Worm (Caenorhabditis elegans) whole organism, L1 larva: ENCODE results near the gene rpt-2.

Experiments used
- C04F5.9 ChIP-seq: sonication (generic microtip); optimal IDR thresholded peaks from 2 replicates; lab custom pipeline; 2016; ENCODE audit warnings: missing genetic modification characterization, missing compliant biosample characterization
- blmp-1 ChIP-seq: fragments of 150-350 bp; optimal IDR thresholded peaks from 2 replicates; lab custom pipeline; 2014; ENCODE audit warnings: missing biosample characterization, missing genetic modification characterization
- ceh-82 ChIP-seq, 3 experiments: fragments of 150-350 bp in 1 of 3; sonication (generic microtip) in 2 of 3; optimal IDR thresholded peaks; 2 replicates each; lab custom pipeline; 2014 to 2017; ENCODE audit warnings: missing biosample characterization in 3 of 3, missing genetic modification characterization in 3 of 3
- ces-1 ChIP-seq: fragments of 150-350 bp; optimal IDR thresholded peaks from 2 replicates; lab custom pipeline; 2014; ENCODE audit warnings: missing biosample characterization, missing genetic modification reagents, missing genetic modification characterization
- lin-39 ChIP-seq: fragments of 150-350 bp; optimal IDR thresholded peaks from 2 replicates; lab custom pipeline; 2014; ENCODE audit warnings: missing biosample characterization, missing genetic modification reagents, missing genetic modification characterization
- nhr-77 ChIP-seq: fragments of 150-350 bp; optimal IDR thresholded peaks from 2 replicates; lab custom pipeline; 2014; ENCODE audit warnings: missing biosample characterization, missing genetic modification characterization
- unc-62 ChIP-seq: fragments of 150-350 bp; optimal IDR thresholded peaks from 2 replicates; lab custom pipeline; 2014; ENCODE audit warnings: missing biosample characterization, missing genetic modification reagents, missing genetic modification characterization

DNA sequence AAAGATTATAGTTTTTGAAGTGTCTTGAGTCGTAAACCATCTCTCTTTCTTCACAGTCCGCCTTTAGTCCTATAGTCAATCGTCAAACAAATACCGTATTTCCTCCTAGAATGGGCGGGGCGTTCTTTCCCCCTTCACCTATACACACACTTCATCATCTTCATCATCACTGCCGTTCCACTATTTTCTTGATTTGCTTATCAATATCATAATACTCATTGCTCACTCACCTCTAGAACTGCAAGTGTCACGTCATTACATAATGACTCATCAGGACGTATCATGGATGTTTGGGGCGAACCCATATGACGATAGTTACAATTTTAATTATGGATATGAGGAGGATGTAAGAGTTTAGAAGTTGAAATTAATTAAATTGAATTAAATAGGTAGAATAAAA, 6.8 kb downstream of the rpt-2 start:
- TF ChIP-seq blmp-1 (no peak), nhr-77 (tag; lab: Kevin White, UChicago) (no peak), unc-62 (GFP tag; lab: Kevin White, UChicago) (no peak), C04F5.9 (no peak), ceh-82 (tag; optimal IDR thresholded peaks at IDR 0.05; lab: Kevin White, UChicago) (no peak), ces-1 (GFP tag; lab: Kevin White, UChicago) (no peak), lin-39 (tag; lab: Kevin White, UChicago) (no peak)
